Worm (Caenorhabditis elegans) whole organism, L1 larva: Measurements from ENCODE around the gene C14A4.12.
A peak's percentile ranks its signal among the peaks of the same experiment; 100 is the strongest.

Experiments used
- C34B4.2 ChIP-seq: sonication (generic microtip); optimal IDR thresholded peaks from 2 replicates; lab custom pipeline; 2017; ENCODE audit warnings: mild to moderate bottlenecking, missing genetic modification characterization, missing compliant biosample characterization
- F16B12.6 ChIP-seq: fragments of 150-350 bp; optimal IDR thresholded peaks from 2 replicates; lab custom pipeline; 2014; ENCODE audit warnings: missing biosample characterization, missing genetic modification characterization
- aha-1 ChIP-seq: fragments of 150-350 bp; optimal IDR thresholded peaks from 2 replicates; lab custom pipeline; 2014; ENCODE audit warnings: missing biosample characterization, missing genetic modification characterization
- alr-1 ChIP-seq: fragments of 200-800 bp; sonication (Bioruptor generic); optimal IDR thresholded peaks from 2 replicates; lab custom pipeline; 2018; ENCODE audit warnings: borderline replicate concordance, mild to moderate bottlenecking, missing genetic modification characterization, missing compliant biosample characterization
- ceh-8 ChIP-seq: fragments of 200-800 bp; sonication (Bioruptor generic); optimal IDR thresholded peaks from 2 replicates; lab custom pipeline; 2018; ENCODE audit warnings: mild to moderate bottlenecking, missing genetic modification characterization, moderate library complexity, missing compliant biosample characterization
- ceh-82 ChIP-seq, 3 experiments: fragments of 150-350 bp in 1 of 3; sonication (generic microtip) in 2 of 3; optimal IDR thresholded peaks; 2 replicates each; lab custom pipeline; 2014 to 2017; ENCODE audit warnings: missing biosample characterization in 3 of 3, missing genetic modification characterization in 3 of 3
- ceh-90 ChIP-seq: sonication (generic microtip); optimal IDR thresholded peaks from 2 replicates; lab custom pipeline; 2016; ENCODE audit warnings: missing genetic modification characterization, missing compliant biosample characterization
- ces-1 ChIP-seq: fragments of 150-350 bp; optimal IDR thresholded peaks from 2 replicates; lab custom pipeline; 2014; ENCODE audit warnings: missing biosample characterization, missing genetic modification reagents, missing genetic modification characterization
- dpl-1 ChIP-seq, 3 experiments: fragments of 150-350 bp in 2 of 3; sonication (generic microtip) in 1 of 3; optimal IDR thresholded peaks; 2 replicates each; lab custom pipeline; 2014 to 2017; ENCODE audit warnings: missing biosample characterization in 3 of 3, missing genetic modification characterization in 3 of 3, missing genetic modification reagents in 3 of 3
- efl-1 ChIP-seq, 4 experiments: fragments of 150-350 bp; optimal IDR thresholded peaks in 3 of 4; peaks in 1 of 4; 1 replicate in 1 of 4; 2 replicates in 3 of 4; lab custom pipeline; 2014; ENCODE audit warnings: missing biosample characterization in 2 of 4, missing genetic modification characterization in 2 of 4, missing genetic modification reagents in 2 of 4
- egl-13 ChIP-seq: sonication (generic microtip); optimal IDR thresholded peaks from 2 replicates; lab custom pipeline; 2016; ENCODE audit warnings: missing genotype, missing genetic modification reagents, missing genetic modification characterization, missing compliant biosample characterization
- elt-2 ChIP-seq: sonication (generic microtip); optimal IDR thresholded peaks from 2 replicates; lab custom pipeline; 2016; ENCODE audit warnings: missing genetic modification characterization, mild to moderate bottlenecking, inconsistent platforms, missing compliant biosample characterization, missing genetic modification reagents
- elt-3 ChIP-seq, 6 experiments: fragments of 150-350 bp in 1 of 6; sonication (generic microtip); optimal IDR thresholded peaks; 2 replicates each; lab custom pipeline; 2017 to 2018; ENCODE audit warnings: missing biosample characterization in 6 of 6, missing genetic modification characterization in 6 of 6, inconsistent platforms in 1 of 6
- ets-5 ChIP-seq: fragments of 200-800 bp; sonication (Bioruptor generic); IDR thresholded peaks from 2 replicates; pipeline ENCODE4 v1.3.6; 2022; ENCODE audit warnings: missing genetic modification characterization, missing compliant biosample characterization
- fkh-10 ChIP-seq: sonication (generic microtip); optimal IDR thresholded peaks from 2 replicates; lab custom pipeline; 2017; ENCODE audit warnings: missing biosample characterization, missing genetic modification reagents, missing genetic modification characterization
- fos-1 ChIP-seq: fragments of 150-350 bp; optimal IDR thresholded peaks from 2 replicates; lab custom pipeline; 2014; ENCODE audit warnings: missing biosample characterization, missing genetic modification characterization
- grh-1 ChIP-seq: fragments of 200-800 bp; sonication (Bioruptor generic); IDR thresholded peaks from 2 replicates; pipeline ENCODE4 v1.3.6; 2022; ENCODE audit warnings: missing genetic modification reagents, missing genetic modification characterization, missing compliant biosample characterization
- hlh-4 ChIP-seq: sonication (generic microtip); optimal IDR thresholded peaks from 2 replicates; lab custom pipeline; 2016; ENCODE audit warnings: mild to moderate bottlenecking, missing genetic modification characterization, missing compliant biosample characterization
- hpl-2 ChIP-seq: fragments of 150-350 bp; optimal IDR thresholded peaks from 2 replicates; lab custom pipeline; 2014; ENCODE audit warnings: missing biosample characterization, missing genetic modification reagents, missing genetic modification characterization
- irx-1 ChIP-seq: sonication (generic microtip); optimal IDR thresholded peaks from 2 replicates; lab custom pipeline; 2016; ENCODE audit warnings: missing genetic modification characterization, missing compliant biosample characterization
- isw-1 ChIP-seq: fragments of 200-800 bp; sonication (Bioruptor generic); IDR thresholded peaks from 2 replicates; pipeline ENCODE4 v1.3.6; 2022; ENCODE audit warnings: missing genetic modification characterization, missing compliant biosample characterization
- jun-1 ChIP-seq: fragments of 150-350 bp; optimal IDR thresholded peaks from 2 replicates; lab custom pipeline; 2014; ENCODE audit warnings: missing biosample characterization, missing genetic modification reagents, missing genetic modification characterization
- lin-13 ChIP-seq: fragments of 150-350 bp; optimal IDR thresholded peaks from 2 replicates; lab custom pipeline; 2014; ENCODE audit warnings: missing biosample characterization, missing genetic modification reagents, missing genetic modification characterization
- lin-14 ChIP-seq: fragments of 200-800 bp; sonication (Bioruptor generic); optimal IDR thresholded peaks from 2 replicates; lab custom pipeline; 2018; ENCODE audit warnings: mild to moderate bottlenecking, missing genetic modification characterization, moderate library complexity, missing compliant biosample characterization
- lin-39 ChIP-seq: fragments of 150-350 bp; optimal IDR thresholded peaks from 2 replicates; lab custom pipeline; 2014; ENCODE audit warnings: missing biosample characterization, missing genetic modification reagents, missing genetic modification characterization
- lsy-2 ChIP-seq, 2 experiments: fragments of 150-350 bp; optimal IDR thresholded peaks; 2 replicates each; lab custom pipeline; 2014; ENCODE audit warnings: missing biosample characterization in 2 of 2, missing genetic modification characterization in 2 of 2
- mab-9 ChIP-seq: fragments of 200-800 bp; sonication (Bioruptor generic); IDR thresholded peaks from 2 replicates; pipeline ENCODE4 v1.3.6; 2022; ENCODE audit warnings: missing genetic modification reagents, missing genetic modification characterization, missing compliant biosample characterization
- mep-1 ChIP-seq: fragments of 150-350 bp; optimal IDR thresholded peaks from 2 replicates; lab custom pipeline; 2014; ENCODE audit warnings: missing biosample characterization, missing genetic modification characterization
- nhr-12 ChIP-seq: sonication (generic microtip); optimal IDR thresholded peaks from 2 replicates; lab custom pipeline; 2017; ENCODE audit warnings: missing biosample characterization, missing genetic modification characterization
- nhr-19 ChIP-seq: fragments of 200-800 bp; sonication (Bioruptor generic); conservative IDR thresholded peaks from 2 replicates; pipeline ENCODE4 v1.3.6; 2022; ENCODE audit warnings: missing genetic modification characterization, missing compliant biosample characterization
- nhr-20 ChIP-seq: sonication (generic microtip); optimal IDR thresholded peaks from 2 replicates; lab custom pipeline; 2016; ENCODE audit warnings: mild to moderate bottlenecking, missing genetic modification characterization, missing compliant biosample characterization
- nhr-47 ChIP-seq: sonication (generic microtip); optimal IDR thresholded peaks from 2 replicates; lab custom pipeline; 2016; ENCODE audit warnings: mild to moderate bottlenecking, missing genetic modification characterization, moderate library complexity, missing compliant biosample characterization
- nhr-71 ChIP-seq: sonication (generic microtip); optimal IDR thresholded peaks from 2 replicates; lab custom pipeline; 2016; ENCODE audit warnings: mild to moderate bottlenecking, missing genetic modification characterization, moderate library complexity, missing compliant biosample characterization
- nhr-76 ChIP-seq: sonication (generic microtip); optimal IDR thresholded peaks from 2 replicates; lab custom pipeline; 2017; ENCODE audit warnings: missing biosample characterization, missing genetic modification characterization
- nhr-77 ChIP-seq: fragments of 150-350 bp; optimal IDR thresholded peaks from 2 replicates; lab custom pipeline; 2014; ENCODE audit warnings: missing biosample characterization, missing genetic modification characterization
- pag-3 ChIP-seq: sonication (generic microtip); optimal IDR thresholded peaks from 2 replicates; lab custom pipeline; 2017; ENCODE audit warnings: missing genetic modification characterization, mild to moderate bottlenecking, missing compliant biosample characterization, antibody characterized with exemption, borderline replicate concordance; ENCODE audit not compliant: insufficient read depth
- pqm-1 ChIP-seq: sonication (generic microtip); optimal IDR thresholded peaks from 3 replicates; lab custom pipeline; 2017; ENCODE audit warnings: missing biosample characterization, missing genetic modification characterization
- rnt-1 ChIP-seq: sonication (generic microtip); optimal IDR thresholded peaks from 2 replicates; lab custom pipeline; 2016; ENCODE audit warnings: mild to moderate bottlenecking, missing genetic modification characterization, moderate library complexity, missing compliant biosample characterization
- skn-1 ChIP-seq: fragments of 150-350 bp; optimal IDR thresholded peaks from 2 replicates; lab custom pipeline; 2014; ENCODE audit warnings: missing biosample characterization, missing genetic modification characterization
- snpc-4 ChIP-seq: fragments of 150-350 bp; optimal IDR thresholded peaks from 2 replicates; lab custom pipeline; 2014; ENCODE audit warnings: missing biosample characterization, missing genetic modification characterization
- snu-23 ChIP-seq: sonication (generic microtip); optimal IDR thresholded peaks from 2 replicates; lab custom pipeline; 2016; ENCODE audit warnings: missing genetic modification characterization, missing compliant biosample characterization
- sptf-1 ChIP-seq: fragments of 150-350 bp; optimal IDR thresholded peaks from 2 replicates; lab custom pipeline; 2014; ENCODE audit warnings: missing biosample characterization, missing genetic modification characterization
- swsn-7 ChIP-seq: sonication (generic microtip); optimal IDR thresholded peaks from 2 replicates; lab custom pipeline; 2016; ENCODE audit warnings: missing genetic modification characterization, missing compliant biosample characterization
- tlp-1 ChIP-seq: fragments of 150-350 bp; optimal IDR thresholded peaks from 2 replicates; lab custom pipeline; 2014; ENCODE audit warnings: missing biosample characterization, missing genetic modification characterization
- unc-130 ChIP-seq: fragments of 150-350 bp; optimal IDR thresholded peaks from 2 replicates; lab custom pipeline; 2017; ENCODE audit warnings: missing biosample characterization, missing genetic modification characterization, inconsistent platforms
- unc-62 ChIP-seq: fragments of 150-350 bp; optimal IDR thresholded peaks from 2 replicates; lab custom pipeline; 2014; ENCODE audit warnings: missing biosample characterization, missing genetic modification reagents, missing genetic modification characterization
- xbp-1 ChIP-seq: sonication (generic microtip); optimal IDR thresholded peaks from 2 replicates; lab custom pipeline; 2016; ENCODE audit warnings: missing genetic modification characterization, missing compliant biosample characterization
- zip-4 ChIP-seq: fragments of 200-800 bp; sonication (Bioruptor generic); optimal IDR thresholded peaks from 2 replicates; lab custom pipeline; 2018; ENCODE audit warnings: mild to moderate bottlenecking, missing genetic modification characterization, moderate library complexity, missing compliant biosample characterization
- ztf-11 ChIP-seq, 2 experiments: sonication (generic microtip); optimal IDR thresholded peaks; 2 replicates each; lab custom pipeline; 2016 to 2017; ENCODE audit warnings: missing genetic modification characterization in 2 of 2, missing biosample characterization in 1 of 2, missing compliant biosample characterization in 1 of 2

The C14A4.12 gene

ce11 chrII:10612743-10613142 is at the start of gene C14A4.12:
Gene C14A4.12 (plus strand): TSS chrII:10613043.
- TF ChIP-seq lin-14 (GFP tag; lab: Kevin White, UChicago) (no peak), nhr-71 (tag; lab: Kevin White, UChicago) (no peak), ceh-90 (tag; lab: Kevin White, UChicago) (no peak), nhr-12 (no peak), nhr-47 (tag; lab: Kevin White, UChicago) (no peak), snu-23 (GFP tag; lab: Kevin White, UChicago) (no peak), skn-1 (tag; lab: Kevin White, UChicago) (no peak), unc-130 (tag; lab: Kevin White, UChicago) (no peak), ets-5 (no peak), ceh-82 (tag; optimal IDR thresholded peaks at IDR 0.05; lab: Kevin White, UChicago) (no peak), nhr-77 (no peak), mep-1 (tag; lab: Kevin White, UChicago) (no peak), unc-62 (GFP tag; lab: Kevin White, UChicago) (no peak), F16B12.6 (tag; lab: Kevin White, UChicago) (no peak), fos-1 (tag; lab: Kevin White, UChicago) (no peak), alr-1 (no peak)

DNA sequence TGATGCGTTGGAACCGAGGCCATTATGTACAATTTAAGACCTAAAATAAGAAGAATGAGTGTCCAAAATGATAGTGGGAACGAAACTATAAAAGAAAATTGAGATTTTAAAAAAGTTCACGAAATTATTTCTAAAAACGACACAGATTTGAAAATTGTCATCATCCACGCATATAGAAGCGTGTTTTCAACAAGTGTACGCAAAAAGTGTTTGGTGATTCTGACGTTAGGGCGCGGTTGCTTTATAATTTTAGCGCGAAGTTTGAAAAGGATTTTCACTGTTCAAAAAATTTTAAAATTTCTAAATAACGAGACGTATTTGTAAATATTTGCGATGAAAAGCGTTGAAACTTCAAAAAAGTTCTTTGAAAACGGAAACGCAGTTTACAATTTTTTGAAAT is 49.5 kb upstream of the C14A4.12 start, which contains the start of gene cdc-48.1:
TSS of gene cdc-48.1 (minus strand) at position 40 of the 400 bp plus-strand sequence.
- peak; percentile 99 for TF ChIP-seq mab-9 (GFP tag; lab: Robert Waterston, UW)
- peak; percentile 100 for TF ChIP-seq efl-1 (optimal IDR thresholded peaks at IDR 0.05; lab: Kevin White, UChicago)
- peak; percentile 100 for TF ChIP-seq efl-1 (GFP tag; optimal IDR thresholded peaks at IDR 0.05 in 1 of 2; lab: Kevin White, UChicago)
- TF ChIP-seq ceh-8 (GFP tag; lab: Kevin White, UChicago) = peak; percentile 99
- TF ChIP-seq lin-13 (GFP tag; lab: Kevin White, UChicago) = peak; percentile 100
- peak; percentile 97; the same call in 1 of the 2 replicates for TF ChIP-seq ets-5
- peak; percentile 100 for TF ChIP-seq nhr-77
- TF ChIP-seq ztf-11 (tag; optimal IDR thresholded peaks at IDR 0.05; lab: Kevin White, UChicago) = peak in 1 of 2 experiments; percentile 98
- peak; percentile 100 for TF ChIP-seq rnt-1 (tag; lab: Kevin White, UChicago)
- peak; percentile 100 for TF ChIP-seq snu-23 (GFP tag; lab: Kevin White, UChicago)
- TF ChIP-seq skn-1 (tag; lab: Kevin White, UChicago) = peak; percentile 100
- TF ChIP-seq ces-1 (GFP tag; lab: Kevin White, UChicago) = peak; percentile 97
- TF ChIP-seq hlh-4 (tag; lab: Kevin White, UChicago) = peak; percentile 64
- TF ChIP-seq aha-1 (tag; lab: Kevin White, UChicago) = peak; percentile 97
- TF ChIP-seq elt-2 = peak; percentile 97
- peak; percentile 96 for TF ChIP-seq zip-4 (GFP tag; lab: Kevin White, UChicago)
- peak; percentile 100 for TF ChIP-seq nhr-71 (tag; lab: Kevin White, UChicago)
- TF ChIP-seq lsy-2 (tag; optimal IDR thresholded peaks at IDR 0.05; lab: Kevin White, UChicago) = peak; percentile 98 to 99
- peak; percentile 99 for TF ChIP-seq irx-1 (tag; lab: Kevin White, UChicago)
- TF ChIP-seq nhr-20 = peak; percentile 100
- peak; percentile 100 for TF ChIP-seq isw-1
- peak; percentile 99 for TF ChIP-seq hpl-2 (GFP tag; lab: Kevin White, UChicago)
- TF ChIP-seq fkh-10 (GFP tag; lab: Kevin White, UChicago) = peak; percentile 100
- peak; percentile 100 for TF ChIP-seq dpl-1 (GFP tag; optimal IDR thresholded peaks at IDR 0.05; lab: Kevin White, UChicago)
- peak; percentile 100 for TF ChIP-seq lin-39 (tag; lab: Kevin White, UChicago)
- TF ChIP-seq C34B4.2 (tag; lab: Kevin White, UChicago) = peak; percentile 94
- TF ChIP-seq pag-3 (tag; lab: Kevin White, UChicago) = peak; percentile 91
- peak; percentile 99 for TF ChIP-seq jun-1
- TF ChIP-seq xbp-1 = peak; percentile 100
- TF ChIP-seq grh-1 (GFP tag; lab: Robert Waterston, UW) = peak; percentile 100
- peak; percentile 99 to 100 (median 100) for TF ChIP-seq elt-3 (tag; optimal IDR thresholded peaks at IDR 0.05; lab: Kevin White, UChicago)
- peak; percentile 83 for TF ChIP-seq pqm-1 (tag; lab: Kevin White, UChicago)
- TF ChIP-seq F16B12.6 (tag; lab: Kevin White, UChicago) = peak; percentile 81
- TF ChIP-seq nhr-76 (tag; lab: Kevin White, UChicago) = peak; percentile 88
- no peak for TF ChIP-seq tlp-1 (tag; lab: Kevin White, UChicago)
- peak; percentile 100 for TF ChIP-seq swsn-7
- TF ChIP-seq alr-1 = no peak
- TF ChIP-seq nhr-19 (GFP tag; lab: Robert Waterston, UW) = peak; percentile 100
- no peak for TF ChIP-seq sptf-1
- TF ChIP-seq egl-13 (tag; lab: Kevin White, UChicago) = peak; percentile 100
- peak; percentile 95 for TF ChIP-seq snpc-4 (tag; lab: Kevin White, UChicago)
- peak; percentile 100 for TF ChIP-seq mep-1 (tag; lab: Kevin White, UChicago)
